Worm (Caenorhabditis elegans): Measurements from ENCODE around the gene Y32F6B.1.
A peak's percentile ranks its signal among the peaks of the same experiment; 100 is the strongest.

The Y32F6B.1 gene

DNA sequence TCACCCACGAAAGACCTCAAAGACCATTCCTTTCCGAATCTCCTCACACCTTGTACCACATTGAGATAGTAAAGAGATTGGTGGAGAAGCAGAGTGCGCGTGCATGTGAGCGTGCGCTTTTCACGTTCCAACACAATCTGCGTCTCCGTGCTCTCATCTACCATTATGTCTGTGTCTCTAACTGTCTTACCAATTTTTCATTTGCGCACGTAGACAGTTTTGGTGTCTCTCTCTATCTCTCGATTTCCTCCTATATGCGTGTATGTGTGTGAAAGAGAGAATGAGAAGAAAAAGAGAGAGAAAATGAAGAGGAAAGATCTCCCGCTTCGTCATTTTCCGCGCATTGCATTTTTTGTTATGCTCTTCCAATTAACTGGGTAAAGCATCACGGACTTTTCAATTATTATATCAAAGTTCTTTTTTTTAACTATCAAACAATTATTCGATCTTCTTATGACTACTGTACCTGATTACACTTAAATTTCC is 17.9 kb downstream of the Y32F6B.1 start:
- TF ChIP-seq lsy-2 (tag; optimal IDR thresholded peaks at IDR 0.05) (peak; percentile 89 to 95), spr-3 (GFP tag; optimal IDR thresholded peaks at IDR 0.05) (peak; percentile 23), ctbp-1 (GFP tag; IDR thresholded peaks at IDR 0.05) (peak; percentile 94), nhr-48 (tag; optimal IDR thresholded peaks at IDR 0.05) (peak; percentile 93), mxl-3 (GFP tag; optimal IDR thresholded peaks at IDR 0.05) (peak; percentile 92), unc-130 (GFP tag; optimal IDR thresholded peaks at IDR 0.05) (no peak), unc-62 (GFP tag; optimal IDR thresholded peaks at IDR 0.05 in 1 of 2) (peak in 1 of 2 experiments; percentile 99), unc-62 (tag; optimal IDR thresholded peaks at IDR 0.05) (no peak), set-16 (GFP tag; IDR thresholded peaks at IDR 0.05) (no peak), lin-1 (GFP tag; IDR thresholded peaks at IDR 0.05) (peak; percentile 74; the same call in 1 of the 2 replicates), egl-43 (GFP tag; IDR thresholded peaks at IDR 0.05) (no peak), fkh-10 (GFP tag; optimal IDR thresholded peaks at IDR 0.05) (peak; percentile 91), Y75B8A.6 (GFP tag; IDR thresholded peaks at IDR 0.05) (0 out of 2 replicates have a peak, but pooled peaks have one; percentile 68), lim-7 (GFP tag; IDR thresholded peaks at IDR 0.05) (no peak), zag-1 (tag; optimal IDR thresholded peaks at IDR 0.05) (no peak), dmd-8 (GFP tag; IDR thresholded peaks at IDR 0.05) (0 out of 2 replicates have a peak, but pooled peaks have one; percentile 39), zip-11 (GFP tag; IDR thresholded peaks at IDR 0.05) (no peak), zfp-3 (GFP tag; conservative IDR thresholded peaks at IDR 0.05) (0 out of 2 replicates have a peak, but pooled peaks have one; percentile 48), madf-9 (GFP tag; conservative IDR thresholded peaks at IDR 0.05) (0 out of 2 replicates have a peak, but pooled peaks have one; percentile 13), jun-1 (tag; optimal IDR thresholded peaks at IDR 0.05) (peak; percentile 86), lin-13 (GFP tag; optimal IDR thresholded peaks at IDR 0.05) (peak; percentile 90), mep-1 (tag; optimal IDR thresholded peaks at IDR 0.05) (peak; percentile 96), nhr-28 (tag; optimal IDR thresholded peaks at IDR 0.05) (peak; percentile 96), R02D3.7 (tag; optimal IDR thresholded peaks at IDR 0.05) (no peak), F10B5.3 (tag; optimal IDR thresholded peaks at IDR 0.05) (no peak), ama-1 (optimal IDR thresholded peaks at IDR 0.05) (peak; percentile 68), ztf-7 (tag; optimal IDR thresholded peaks at IDR 0.05) (peak; percentile 76), zip-2 (tag; optimal IDR thresholded peaks at IDR 0.05) (peak; percentile 52), hif-1 (tag; optimal IDR thresholded peaks at IDR 0.05) (peak; percentile 98 to 100), pqm-1 (tag; optimal IDR thresholded peaks at IDR 0.05) (peak; percentile 6), lir-3 (tag; optimal IDR thresholded peaks at IDR 0.05) (no peak), dmd-9 (GFP tag; IDR thresholded peaks at IDR 0.05) (peak; percentile 57; the same call in 1 of the 2 replicates), hlh-30 (tag; optimal IDR thresholded peaks at IDR 0.05; ENCODE audit: insufficient read depth) (peak; percentile 98), nhr-25 (tag; optimal IDR thresholded peaks at IDR 0.05; ENCODE audit: borderline replicate concordance, insufficient read depth) (peak; percentile 86), nhr-42 (GFP tag; IDR thresholded peaks at IDR 0.05) (peak; percentile 52; the same call in 1 of the 2 replicates), dpl-1 (GFP tag; optimal IDR thresholded peaks at IDR 0.05) (peak; percentile 68), fos-1 (tag; optimal IDR thresholded peaks at IDR 0.05) (peak; percentile 13), ceh-44 (GFP tag; IDR thresholded peaks at IDR 0.05) (no peak), attf-4 (tag; optimal IDR thresholded peaks at IDR 0.05) (no peak), lin-39 (tag; optimal IDR thresholded peaks at IDR 0.05) (no peak), madf-5 (GFP tag; IDR thresholded peaks at IDR 0.05) (no peak), Y105C5A.15 (GFP tag; IDR thresholded peaks at IDR 0.05) (no peak), zfp-2 (tag; optimal IDR thresholded peaks at IDR 0.05) (peak; percentile 2), ces-1 (GFP tag; optimal IDR thresholded peaks at IDR 0.05) (peak; percentile 37), saeg-2 (GFP tag; IDR thresholded peaks at IDR 0.05) (peak; percentile 55; the same call in 1 of the 2 replicates), aha-1 (tag) (peak; percentile 100), ZK546.5 (tag; optimal IDR thresholded peaks at IDR 0.05) (peak in 1 of 2 experiments; percentile 41), pha-4 (GFP tag; IDR thresholded peaks at IDR 0.05) (peak; percentile 75), pha-4 (tag; optimal IDR thresholded peaks at IDR 0.05) (peak; percentile 89), ceh-20 (GFP tag; IDR thresholded peaks at IDR 0.05) (peak; percentile 88), sdz-12 (GFP tag; optimal IDR thresholded peaks at IDR 0.05) (no peak)

Data from whole organism, L4 larva.